Fruit fly (Drosophila melanogaster) whole organism, pupa: ENCODE data around the gene Nup43.

Experiments used
- CG17806 ChIP-seq: fragments of 200-800 bp; sonication (Bioruptor generic); optimal IDR thresholded peaks from 2 replicates; lab custom pipeline; 2018; ENCODE audit warnings: missing biosample characterization, mild to moderate bottlenecking, missing genetic modification characterization, moderate library complexity
- CG32121 ChIP-seq: fragments of 200-800 bp; sonication (Bioruptor generic); IDR thresholded peaks from 2 replicates; pipeline ENCODE4 v1.3.6; 2022; ENCODE audit warnings: missing biosample characterization, missing genetic modification characterization
- CG34367 ChIP-seq: fragments of 200-800 bp; sonication (Bioruptor generic); optimal IDR thresholded peaks from 2 replicates; lab custom pipeline; 2018; ENCODE audit warnings: missing biosample characterization, mild to moderate bottlenecking, missing genetic modification characterization
- CG4496 ChIP-seq: fragments of 200-800 bp; sonication (Bioruptor generic); IDR thresholded peaks from 3 replicates; pipeline ENCODE4 v1.3.6; 2022; ENCODE audit warnings: missing biosample characterization, missing genetic modification characterization
- CG8159 ChIP-seq: fragments of 200-800 bp; sonication (Bioruptor generic); optimal IDR thresholded peaks from 3 replicates; lab custom pipeline; 2018; ENCODE audit warnings: missing biosample characterization, mild to moderate bottlenecking, missing genetic modification characterization, moderate library complexity
- CG8301 ChIP-seq: fragments of 200-800 bp; sonication (Bioruptor generic); optimal IDR thresholded peaks from 2 replicates; lab custom pipeline; 2018; ENCODE audit warnings: missing biosample characterization, mild to moderate bottlenecking, missing genetic modification characterization
- D1 ChIP-seq: fragments of 200-800 bp; sonication (Bioruptor generic); optimal IDR thresholded peaks from 2 replicates; lab custom pipeline; 2018; ENCODE audit warnings: missing biosample characterization, mild to moderate bottlenecking, missing genetic modification characterization, moderate library complexity
- EcR ChIP-seq: fragments of 200-800 bp; sonication (Bioruptor generic); optimal IDR thresholded peaks from 3 replicates; lab custom pipeline; 2019; ENCODE audit warnings: missing biosample characterization, missing genetic modification characterization, mild to moderate bottlenecking, moderate library complexity, missing genetic modification reagents
- Ets98B ChIP-seq: fragments of 200-800 bp; sonication (Bioruptor generic); IDR thresholded peaks from 2 replicates; pipeline ENCODE4 v1.3.6; 2022; ENCODE audit warnings: missing biosample characterization, missing genetic modification characterization
- Snoo ChIP-seq: fragments of 200-800 bp; sonication (Bioruptor generic); optimal IDR thresholded peaks from 3 replicates; lab custom pipeline; 2017; ENCODE audit warnings: missing biosample characterization, mild to moderate bottlenecking, missing genetic modification characterization, inconsistent platforms
- fd96Ca ChIP-seq: fragments of 200-800 bp; sonication (Bioruptor generic); IDR thresholded peaks from 3 replicates; pipeline ENCODE4 v1.3.6; 2022; ENCODE audit warnings: missing biosample characterization, missing genetic modification characterization
- rn ChIP-seq: fragments of 200-800 bp; sonication (Bioruptor generic); IDR thresholded peaks from 2 replicates; pipeline ENCODE4 v1.3.6; 2022; ENCODE audit warnings: missing biosample characterization, missing genetic modification characterization

- TF ChIP-seq EcR (GFP tag; lab: Kevin White, UChicago): no peak
- no peak for TF ChIP-seq CG8301 (tag; lab: Kevin White, UChicago)
- no peak for TF ChIP-seq CG32121 (GFP tag; lab: Robert Waterston, UW)
- no peak for TF ChIP-seq rn (GFP tag; lab: Robert Waterston, UW)
- TF ChIP-seq fd96Ca (GFP tag; lab: Robert Waterston, UW): no peak
- no peak for TF ChIP-seq CG8159 (tag; lab: Kevin White, UChicago)
- no peak for TF ChIP-seq Ets98B (GFP tag; lab: Robert Waterston, UW)
- TF ChIP-seq Snoo (tag; lab: Kevin White, UChicago): no peak
- no peak for TF ChIP-seq CG34367
- no peak for TF ChIP-seq CG4496
- no peak for TF ChIP-seq D1 (tag; lab: Kevin White, UChicago)
- no peak for TF ChIP-seq CG17806
Measured at dm6 chr3R:18389790-18390189, 23.4 kb downstream of the Nup43 start, which contains the start of gene Vha100-4.
